Worm (Caenorhabditis elegans) whole organism, young adult: ENCODE data around the gene zmp-5.

Source experiments
- B0261.1 ChIP-seq: sonication (generic microtip); optimal IDR thresholded peaks from 2 replicates; lab custom pipeline; 2016; ENCODE audit warnings: mild to moderate bottlenecking, missing genetic modification characterization, moderate library complexity, missing compliant biosample characterization
- F22D6.2 ChIP-seq: sonication (generic microtip); optimal IDR thresholded peaks from 2 replicates; lab custom pipeline; 2016; ENCODE audit warnings: mild to moderate bottlenecking, missing genetic modification characterization, missing compliant biosample characterization
- K12H6.12 ChIP-seq: fragments of 200-800 bp; sonication (Bioruptor generic); optimal IDR thresholded peaks from 2 replicates; lab custom pipeline; 2018; ENCODE audit warnings: mild to moderate bottlenecking, missing genetic modification characterization, missing compliant biosample characterization
- madf-10 ChIP-seq: sonication (generic microtip); optimal IDR thresholded peaks from 2 replicates; lab custom pipeline; 2016; ENCODE audit warnings: mild to moderate bottlenecking, missing genetic modification characterization, missing compliant biosample characterization
- mcd-1 ChIP-seq: fragments of 200-800 bp; sonication (Bioruptor generic); IDR thresholded peaks from 2 replicates; pipeline ENCODE4 v1.3.6; 2022; ENCODE audit warnings: missing genetic modification reagents, missing genetic modification characterization, missing compliant biosample characterization
- snpc-4 ChIP-seq, 5 experiments: fragments of 150-350 bp in 1 of 5; sonication (generic microtip) in 4 of 5; optimal IDR thresholded peaks; 2 replicates each; lab custom pipeline; 2014 to 2018; ENCODE audit warnings: missing genetic modification characterization in 5 of 5, missing biosample characterization in 3 of 5, antibody characterized with exemption in 2 of 5, mild to moderate bottlenecking in 2 of 5, missing compliant biosample characterization in 2 of 5, missing genotype in 2 of 5, moderate library complexity in 2 of 5, missing genetic modification reagents in 1 of 5
- tlf-1 ChIP-seq: fragments of 200-800 bp; sonication (Bioruptor generic); optimal IDR thresholded peaks from 2 replicates; lab custom pipeline; 2018; ENCODE audit warnings: mild to moderate bottlenecking, missing genetic modification characterization, missing compliant biosample characterization
- xnd-1 ChIP-seq: sonication (generic microtip); optimal IDR thresholded peaks from 2 replicates; lab custom pipeline; 2016; ENCODE audit warnings: missing genotype, missing genetic modification reagents, missing genetic modification characterization, missing compliant biosample characterization
- ztf-6 ChIP-seq: fragments of 200-800 bp; sonication (Bioruptor generic); IDR thresholded peaks from 2 replicates; pipeline ENCODE4 v1.3.6; 2022; ENCODE audit warnings: missing genetic modification reagents, missing genetic modification characterization, missing compliant biosample characterization

DNA sequence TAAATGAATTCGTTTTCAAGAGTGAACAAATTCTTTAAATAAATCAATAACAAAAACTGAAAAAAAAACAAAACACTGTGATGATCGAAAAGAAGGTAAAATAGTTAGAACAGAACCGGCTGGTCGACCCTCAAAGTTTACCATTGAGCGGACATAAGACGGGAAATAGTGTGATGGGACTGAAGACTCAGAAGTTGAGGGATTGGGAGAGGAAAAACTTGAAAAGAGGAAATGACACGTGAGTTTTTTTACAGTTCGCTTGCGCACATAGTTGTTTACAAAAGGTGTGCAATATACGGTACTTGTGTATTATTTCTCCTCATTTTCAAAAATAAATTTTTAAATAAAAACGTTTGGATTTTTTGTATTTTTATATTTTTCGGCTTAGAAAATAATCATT, 4.0 kb upstream of the zmp-5 start:
- TF ChIP-seq xnd-1 (tag; lab: Kevin White, UChicago) (no peak), B0261.1 (tag; lab: Kevin White, UChicago) (no peak), tlf-1 (GFP tag; lab: Kevin White, UChicago) (no peak), snpc-4 (GFP tag; optimal IDR thresholded peaks at IDR 0.05; lab: Kevin White, UChicago) (no peak), snpc-4 (tag; optimal IDR thresholded peaks at IDR 0.05; lab: Kevin White, UChicago) (no peak), mcd-1 (GFP tag; lab: Robert Waterston, UW) (no peak), K12H6.12 (no peak), ztf-6 (GFP tag; lab: Robert Waterston, UW) (no peak), madf-10 (tag; lab: Kevin White, UChicago) (no peak), F22D6.2 (tag; lab: Kevin White, UChicago) (no peak)
